Worm (Caenorhabditis elegans) whole organism, late embryonic: ENCODE results near the gene F23H11.2.
A peak's percentile ranks its signal among the peaks of the same experiment; 100 is the strongest.

ENCODE experiments used
- C38D4.7 ChIP-seq: fragments of 200-800 bp; sonication (Bioruptor generic); optimal IDR thresholded peaks from 2 replicates; lab custom pipeline; 2018; ENCODE audit warnings: mild to moderate bottlenecking, missing genetic modification characterization, moderate library complexity, missing compliant biosample characterization
- T23F11.4 ChIP-seq: fragments of 200-800 bp; sonication (Bioruptor generic); optimal IDR thresholded peaks from 2 replicates; lab custom pipeline; 2018; ENCODE audit warnings: mild to moderate bottlenecking, missing genetic modification characterization, missing compliant biosample characterization
- Y22D7AL.16 ChIP-seq: sonication (generic microtip); optimal IDR thresholded peaks from 2 replicates; lab custom pipeline; 2016; ENCODE audit warnings: missing genetic modification characterization, missing compliant biosample characterization
- ceh-14 ChIP-seq: sonication (generic microtip); optimal IDR thresholded peaks from 2 replicates; lab custom pipeline; 2016; ENCODE audit warnings: missing genotype, missing genetic modification characterization, missing compliant biosample characterization
- ceh-2 ChIP-seq: sonication (generic microtip); optimal IDR thresholded peaks from 2 replicates; lab custom pipeline; 2016; ENCODE audit warnings: missing genotype, missing genetic modification characterization, missing compliant biosample characterization
- ceh-22 ChIP-seq: sonication (generic microtip); optimal IDR thresholded peaks from 2 replicates; lab custom pipeline; 2017; ENCODE audit warnings: missing biosample characterization, missing genetic modification characterization
- ceh-24 ChIP-seq: sonication (generic microtip); optimal IDR thresholded peaks from 2 replicates; lab custom pipeline; 2016; ENCODE audit warnings: mild to moderate bottlenecking, missing genetic modification characterization, missing compliant biosample characterization
- ceh-34 ChIP-seq: sonication (generic microtip); optimal IDR thresholded peaks from 2 replicates; lab custom pipeline; 2016; ENCODE audit warnings: mild to moderate bottlenecking, missing genetic modification characterization, missing compliant biosample characterization
- ceh-48 ChIP-seq: sonication (generic microtip); optimal IDR thresholded peaks from 2 replicates; lab custom pipeline; 2016; ENCODE audit warnings: missing genetic modification characterization, inconsistent platforms, missing compliant biosample characterization
- ceh-6 ChIP-seq: fragments of 200-800 bp; sonication (Bioruptor generic); optimal IDR thresholded peaks from 2 replicates; lab custom pipeline; 2018; ENCODE audit warnings: mild to moderate bottlenecking, missing genetic modification characterization, missing compliant biosample characterization
- che-1 ChIP-seq: sonication (generic microtip); optimal IDR thresholded peaks from 2 replicates; lab custom pipeline; 2016; ENCODE audit warnings: mild to moderate bottlenecking, missing genetic modification characterization, missing compliant biosample characterization
- elt-2 ChIP-seq: sonication (generic microtip); optimal IDR thresholded peaks from 2 replicates; lab custom pipeline; 2016; ENCODE audit warnings: missing genetic modification reagents, missing genetic modification characterization, missing compliant biosample characterization
- ets-4 ChIP-seq: sonication (generic microtip); optimal IDR thresholded peaks from 2 replicates; lab custom pipeline; 2016; ENCODE audit warnings: missing genetic modification characterization, missing compliant biosample characterization
- eyg-1 ChIP-seq: sonication (generic microtip); optimal IDR thresholded peaks from 2 replicates; lab custom pipeline; 2016; ENCODE audit warnings: missing genotype, missing genetic modification characterization, missing compliant biosample characterization
- fax-1 ChIP-seq: sonication (generic microtip); optimal IDR thresholded peaks from 2 replicates; lab custom pipeline; 2016; ENCODE audit warnings: missing genotype, missing genetic modification characterization, missing compliant biosample characterization
- hlh-13 ChIP-seq: fragments of 200-800 bp; sonication (Bioruptor generic); optimal IDR thresholded peaks from 2 replicates; lab custom pipeline; 2018; ENCODE audit warnings: mild to moderate bottlenecking, missing genetic modification characterization, missing compliant biosample characterization
- hlh-6 ChIP-seq: sonication (generic microtip); optimal IDR thresholded peaks from 2 replicates; lab custom pipeline; 2016; ENCODE audit warnings: missing genotype, missing genetic modification characterization, missing compliant biosample characterization
- hlh-8 ChIP-seq: sonication (generic microtip); optimal IDR thresholded peaks from 2 replicates; lab custom pipeline; 2016; ENCODE audit warnings: missing genotype, missing genetic modification characterization, missing compliant biosample characterization
- lim-6 ChIP-seq: sonication (generic microtip); optimal IDR thresholded peaks from 2 replicates; lab custom pipeline; 2016; ENCODE audit warnings: missing genetic modification characterization, missing compliant biosample characterization
- madf-2 ChIP-seq: sonication (generic microtip); optimal IDR thresholded peaks from 2 replicates; lab custom pipeline; 2017; ENCODE audit warnings: missing genetic modification characterization, missing compliant biosample characterization
- npax-4 ChIP-seq: sonication (generic microtip); optimal IDR thresholded peaks from 2 replicates; lab custom pipeline; 2016; ENCODE audit warnings: missing genetic modification characterization, missing compliant biosample characterization
- pag-3 ChIP-seq: sonication (generic microtip); optimal IDR thresholded peaks from 2 replicates; lab custom pipeline; 2016; ENCODE audit warnings: missing compliant biosample characterization, missing genetic modification characterization, borderline replicate concordance
- pat-9 ChIP-seq: fragments of 200-800 bp; sonication (Bioruptor generic); optimal IDR thresholded peaks from 2 replicates; lab custom pipeline; 2018; ENCODE audit warnings: mild to moderate bottlenecking, missing genetic modification characterization, moderate library complexity, missing compliant biosample characterization
- pqm-1 ChIP-seq: sonication (generic microtip); optimal IDR thresholded peaks from 2 replicates; lab custom pipeline; 2016; ENCODE audit warnings: missing genetic modification characterization, missing compliant biosample characterization
- pros-1 ChIP-seq: fragments of 150-350 bp; optimal IDR thresholded peaks from 2 replicates; lab custom pipeline; 2014; ENCODE audit warnings: missing biosample characterization, missing genetic modification reagents, missing genetic modification characterization
- ref-2 ChIP-seq: sonication (generic microtip); optimal IDR thresholded peaks from 2 replicates; lab custom pipeline; 2016; ENCODE audit warnings: missing genetic modification characterization, missing compliant biosample characterization
- rnt-1 ChIP-seq: sonication (generic microtip); optimal IDR thresholded peaks from 2 replicates; lab custom pipeline; 2016; ENCODE audit warnings: missing genetic modification characterization, missing compliant biosample characterization
- sdc-2 ChIP-seq: sonication (generic microtip); optimal IDR thresholded peaks from 2 replicates; lab custom pipeline; 2016; ENCODE audit warnings: missing genotype, missing genetic modification characterization, missing compliant biosample characterization
- sox-4 ChIP-seq: sonication (generic microtip); optimal IDR thresholded peaks from 2 replicates; lab custom pipeline; 2017; ENCODE audit warnings: mild to moderate bottlenecking, missing genetic modification characterization, inconsistent platforms, missing compliant biosample characterization
- syd-9 ChIP-seq: sonication (generic microtip); optimal IDR thresholded peaks from 2 replicates; lab custom pipeline; 2016; ENCODE audit warnings: mild to moderate bottlenecking, missing genetic modification characterization, moderate library complexity, missing compliant biosample characterization
- tbx-2 ChIP-seq: sonication (generic microtip); optimal IDR thresholded peaks from 2 replicates; lab custom pipeline; 2016; ENCODE audit warnings: missing genetic modification characterization, missing compliant biosample characterization
- tbx-7 ChIP-seq: sonication (generic microtip); optimal IDR thresholded peaks from 2 replicates; lab custom pipeline; 2016; ENCODE audit warnings: missing genotype, missing genetic modification characterization, missing compliant biosample characterization
- ttx-3 ChIP-seq: sonication (generic microtip); optimal IDR thresholded peaks from 2 replicates; lab custom pipeline; 2016; ENCODE audit warnings: missing genetic modification reagents, missing genetic modification characterization, missing compliant biosample characterization
- unc-42 ChIP-seq: sonication (generic microtip); optimal IDR thresholded peaks from 2 replicates; lab custom pipeline; 2016; ENCODE audit warnings: missing genotype, missing genetic modification characterization, missing compliant biosample characterization
- unc-86 ChIP-seq: sonication (generic microtip); optimal IDR thresholded peaks from 2 replicates; lab custom pipeline; 2016; ENCODE audit warnings: missing genetic modification characterization, missing compliant biosample characterization
- ztf-16 ChIP-seq: sonication (generic microtip); optimal IDR thresholded peaks from 2 replicates; lab custom pipeline; 2017; ENCODE audit warnings: missing genetic modification characterization, missing compliant biosample characterization

Gene F23H11.2

DNA sequence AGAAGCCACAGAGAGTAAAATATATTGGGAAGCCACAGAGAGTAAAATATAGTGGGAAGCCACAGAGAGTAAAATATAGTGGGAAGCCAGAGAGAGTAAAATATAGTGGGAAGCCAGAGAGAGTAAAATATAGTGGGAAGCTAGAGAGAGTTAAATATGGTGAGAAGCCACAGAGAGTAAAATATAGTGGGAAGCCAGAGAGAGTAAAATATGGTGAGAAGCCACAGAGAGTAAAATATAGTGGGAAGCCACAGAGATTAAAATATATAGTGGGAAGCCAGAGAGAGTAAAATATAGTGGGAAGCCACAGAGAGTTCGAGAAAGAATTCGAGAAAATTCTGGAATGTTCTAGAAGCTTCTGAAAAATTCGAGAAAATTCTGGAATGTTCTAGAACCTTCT, 35.9 kb downstream of the F23H11.2 start (continued):
- peak; percentile 72 for TF ChIP-seq sdc-2 (tag; lab: Kevin White, UChicago)
- TF ChIP-seq sox-4: peak; percentile 94
- peak; percentile 83 for TF ChIP-seq ceh-14 (tag; lab: Kevin White, UChicago)
- TF ChIP-seq tbx-7 (tag; lab: Kevin White, UChicago): peak; percentile 62
- peak; percentile 67 for TF ChIP-seq unc-42
- peak; percentile 57 for TF ChIP-seq eyg-1 (tag; lab: Kevin White, UChicago)
- peak; percentile 97 for TF ChIP-seq tbx-2 (tag; lab: Kevin White, UChicago)
- peak; percentile 97 for TF ChIP-seq madf-2 (tag; lab: Kevin White, UChicago)
- peak; percentile 91 for TF ChIP-seq hlh-8 (tag; lab: Kevin White, UChicago)
- peak; percentile 83 for TF ChIP-seq ets-4 (tag; lab: Kevin White, UChicago)
- peak; percentile 35 for TF ChIP-seq unc-86 (tag; lab: Kevin White, UChicago)
- peak; percentile 97 for TF ChIP-seq pag-3 (tag; lab: Kevin White, UChicago)
- peak; percentile 74 for TF ChIP-seq ceh-48
- peak; percentile 56 for TF ChIP-seq T23F11.4
- TF ChIP-seq ztf-16: peak; percentile 42
- TF ChIP-seq che-1: peak; percentile 84
- TF ChIP-seq ceh-2 (tag; lab: Kevin White, UChicago): peak; percentile 45
- peak; percentile 84 for TF ChIP-seq ceh-34 (tag; lab: Kevin White, UChicago)
- TF ChIP-seq fax-1 (tag; lab: Kevin White, UChicago): peak; percentile 79
- peak; percentile 53 for TF ChIP-seq ref-2
- TF ChIP-seq lim-6 (tag; lab: Kevin White, UChicago): peak; percentile 91
- peak; percentile 66 for TF ChIP-seq C38D4.7 (GFP tag; lab: Kevin White, UChicago)
- TF ChIP-seq Y22D7AL.16: peak; percentile 97
- TF ChIP-seq hlh-6 (tag; lab: Kevin White, UChicago): peak; percentile 88
- TF ChIP-seq ceh-6 (GFP tag; lab: Kevin White, UChicago): peak; percentile 32
- TF ChIP-seq npax-4 (tag; lab: Kevin White, UChicago): peak; percentile 79
- peak; percentile 96 for TF ChIP-seq pqm-1
- TF ChIP-seq ttx-3 (tag; lab: Kevin White, UChicago): peak; percentile 41
- peak; percentile 65 for TF ChIP-seq rnt-1 (tag; lab: Kevin White, UChicago)
- TF ChIP-seq pat-9 (tag; lab: Kevin White, UChicago): peak; percentile 89

DNA sequence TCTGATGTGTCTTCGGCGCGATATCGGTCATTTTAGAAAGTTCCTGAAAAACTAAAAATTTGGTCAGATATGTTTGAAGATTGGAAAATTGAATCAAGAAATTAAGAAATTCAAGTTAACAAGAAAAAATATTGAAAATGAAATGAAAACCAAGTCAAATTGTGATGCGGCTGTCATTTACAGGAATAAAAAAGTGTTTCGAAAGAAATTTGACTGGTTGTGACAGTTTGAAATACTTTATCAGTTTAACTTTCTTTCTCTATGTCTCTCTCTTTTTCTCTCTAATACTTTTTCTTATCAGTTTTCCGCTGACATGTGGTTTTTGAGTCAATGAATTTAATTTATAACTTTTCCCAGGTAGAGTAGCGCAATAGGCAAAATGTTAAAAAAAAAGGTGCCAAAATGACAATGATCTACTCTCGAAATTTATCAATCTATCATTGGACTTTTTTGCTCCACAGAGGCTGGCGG, 40.5 kb downstream of the F23H11.2 start, which contains the start of gene fbxa-55:
Gene fbxa-55, minus strand, starts transcription at position 51 of the 471 bp plus-strand sequence.
- no peak for TF ChIP-seq unc-42
- TF ChIP-seq ceh-22 (tag; lab: Kevin White, UChicago): no peak

DNA sequence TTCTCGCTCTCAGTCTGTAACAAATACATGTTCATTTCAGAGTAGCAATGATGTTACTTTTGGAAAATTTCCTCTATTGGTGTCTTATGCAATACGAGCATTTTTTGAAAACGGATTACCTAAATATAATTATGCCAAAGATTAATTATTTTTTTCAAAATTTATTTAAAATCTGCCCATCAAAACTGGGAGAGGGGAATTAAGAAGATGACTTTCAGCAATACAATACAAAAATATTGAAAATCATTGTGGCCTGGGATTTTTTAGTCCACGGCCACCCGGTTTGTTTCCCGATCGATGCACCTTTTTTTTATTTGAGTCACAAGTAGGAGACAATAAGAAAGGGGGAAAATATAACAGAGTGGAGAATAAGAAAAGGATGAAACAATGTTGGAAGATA, 42.4 kb downstream of the F23H11.2 start, which contains the start of gene fbxa-56:
Gene fbxa-56, minus strand, starts transcription at position 101 of the 400 bp plus-strand sequence.
- TF ChIP-seq tbx-2 (tag; lab: Kevin White, UChicago) (no peak), ceh-14 (tag; lab: Kevin White, UChicago) (no peak), C38D4.7 (GFP tag; lab: Kevin White, UChicago) (no peak)

DNA sequence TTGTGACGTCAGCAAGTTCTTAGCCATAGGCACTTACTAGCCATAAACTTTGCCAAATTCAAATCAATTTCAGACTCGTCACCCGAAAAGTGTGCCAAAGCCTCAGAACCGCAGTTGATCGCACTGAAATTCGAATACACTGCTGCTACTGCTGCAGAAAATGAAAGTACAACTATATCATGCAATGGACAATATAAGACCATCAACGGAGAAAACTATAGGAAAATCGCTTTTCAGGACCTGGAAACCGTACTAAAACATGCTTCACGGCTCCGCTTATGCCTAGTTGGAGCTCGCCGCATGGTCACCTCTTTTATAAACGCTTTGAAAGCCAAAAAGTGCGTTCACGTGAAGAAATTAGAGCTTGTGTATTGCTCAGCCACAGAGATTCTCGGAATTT, 43.0 kb downstream of the F23H11.2 start, which contains the start of gene fbxa-22:
Gene fbxa-22, plus strand, starts transcription at position 301 of the 400 bp plus-strand sequence.
- TF ChIP-seq ceh-24 (tag; lab: Kevin White, UChicago): no peak
- no peak for TF ChIP-seq ceh-22 (tag; lab: Kevin White, UChicago)
- no peak for TF ChIP-seq ceh-2 (tag; lab: Kevin White, UChicago)
- TF ChIP-seq syd-9 (tag; lab: Kevin White, UChicago): no peak
- TF ChIP-seq npax-4 (tag; lab: Kevin White, UChicago): no peak
- TF ChIP-seq ceh-14 (tag; lab: Kevin White, UChicago): no peak
- no peak for TF ChIP-seq elt-2
- no peak for TF ChIP-seq hlh-13 (GFP tag; lab: Kevin White, UChicago)
- no peak for TF ChIP-seq pros-1
